Fruit fly (Drosophila melanogaster) whole organism, pupa: ENCODE measurements around the gene CG33191.

ENCODE experiments used
- CG10348 ChIP-seq: fragments of 200-800 bp; sonication (Bioruptor generic); IDR thresholded peaks from 2 replicates; pipeline ENCODE4 v1.3.6; 2022; ENCODE audit warnings: missing biosample characterization, missing genetic modification characterization
- CG13204 ChIP-seq: fragments of 200-800 bp; sonication (Bioruptor generic); optimal IDR thresholded peaks from 2 replicates; lab custom pipeline; 2018; ENCODE audit warnings: missing biosample characterization, mild to moderate bottlenecking, missing genetic modification characterization, moderate library complexity
- CG15710 ChIP-seq: fragments of 200-800 bp; sonication (Bioruptor generic); optimal IDR thresholded peaks from 2 replicates; lab custom pipeline; 2018; ENCODE audit warnings: missing biosample characterization, mild to moderate bottlenecking, missing genetic modification characterization, moderate library complexity
- CG32121 ChIP-seq: fragments of 200-800 bp; sonication (Bioruptor generic); IDR thresholded peaks from 2 replicates; pipeline ENCODE4 v1.3.6; 2022; ENCODE audit warnings: missing biosample characterization, missing genetic modification characterization
- CG34367 ChIP-seq: fragments of 200-800 bp; sonication (Bioruptor generic); optimal IDR thresholded peaks from 2 replicates; lab custom pipeline; 2018; ENCODE audit warnings: missing biosample characterization, mild to moderate bottlenecking, missing genetic modification characterization
- CG4496 ChIP-seq: fragments of 200-800 bp; sonication (Bioruptor generic); IDR thresholded peaks from 3 replicates; pipeline ENCODE4 v1.3.6; 2022; ENCODE audit warnings: missing biosample characterization, missing genetic modification characterization
- CG9948 ChIP-seq: fragments of 200-800 bp; sonication (Bioruptor generic); optimal IDR thresholded peaks from 2 replicates; lab custom pipeline; 2018; ENCODE audit warnings: missing biosample characterization, mild to moderate bottlenecking, missing genetic modification characterization, moderate library complexity
- EcR ChIP-seq: fragments of 200-800 bp; sonication (Bioruptor generic); optimal IDR thresholded peaks from 3 replicates; lab custom pipeline; 2019; ENCODE audit warnings: missing biosample characterization, missing genetic modification characterization, mild to moderate bottlenecking, moderate library complexity, missing genetic modification reagents
- Pif1B ChIP-seq: fragments of 200-800 bp; sonication (Bioruptor generic); optimal IDR thresholded peaks from 3 replicates; lab custom pipeline; 2016; ENCODE audit warnings: missing biosample characterization, missing genetic modification characterization
- fd96Ca ChIP-seq: fragments of 200-800 bp; sonication (Bioruptor generic); IDR thresholded peaks from 3 replicates; pipeline ENCODE4 v1.3.6; 2022; ENCODE audit warnings: missing biosample characterization, missing genetic modification characterization
- gl ChIP-seq: fragments of 200-800 bp; sonication (Bioruptor generic); optimal IDR thresholded peaks from 2 replicates; lab custom pipeline; 2018; ENCODE audit warnings: missing biosample characterization, mild to moderate bottlenecking, missing genetic modification characterization
- rn ChIP-seq: fragments of 200-800 bp; sonication (Bioruptor generic); IDR thresholded peaks from 2 replicates; pipeline ENCODE4 v1.3.6; 2022; ENCODE audit warnings: missing biosample characterization, missing genetic modification characterization

DNA sequence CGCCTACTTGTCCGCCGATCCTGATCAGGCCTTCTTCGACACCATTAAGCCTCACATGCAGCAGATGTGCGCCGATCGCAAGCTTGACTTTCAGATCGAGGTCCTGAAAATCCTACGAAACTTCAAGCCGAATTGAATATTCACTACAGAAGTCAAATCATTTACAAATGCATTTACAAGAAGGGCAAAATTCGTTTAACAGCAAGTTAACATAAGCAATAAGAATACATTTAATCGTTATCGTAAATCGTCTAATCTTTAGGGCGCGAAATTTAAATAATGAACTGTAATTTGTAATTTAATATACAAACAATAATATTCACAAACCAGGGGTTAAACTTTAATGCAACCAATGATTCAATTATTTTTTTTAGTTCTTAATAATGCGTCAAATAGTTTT is 27.3 kb upstream of the CG33191 start:
- no peak for TF ChIP-seq gl (tag; lab: Kevin White, UChicago)
- TF ChIP-seq EcR (GFP tag; lab: Kevin White, UChicago) = no peak
- no peak for TF ChIP-seq CG4496 (GFP tag; lab: Robert Waterston, UW)
- no peak for TF ChIP-seq CG9948 (tag; lab: Kevin White, UChicago)
- TF ChIP-seq CG32121 (GFP tag; lab: Robert Waterston, UW) = no peak
- no peak for TF ChIP-seq CG13204 (GFP tag; lab: Kevin White, UChicago)
- TF ChIP-seq CG34367 = no peak
- TF ChIP-seq Pif1B (GFP tag; lab: Kevin White, UChicago) = no peak
- TF ChIP-seq fd96Ca (GFP tag; lab: Robert Waterston, UW) = no peak
- no peak for TF ChIP-seq CG10348 (GFP tag; lab: Robert Waterston, UW)
- no peak for TF ChIP-seq CG15710 (tag; lab: Kevin White, UChicago)
- TF ChIP-seq rn = no peak
